Worm (Caenorhabditis elegans) whole organism, L2 larva: ENCODE data around the gene D2096.12.

Source experiments
- C34F6.9 ChIP-seq: fragments of 150-350 bp; optimal IDR thresholded peaks from 2 replicates; lab custom pipeline; 2014; ENCODE audit warnings: missing biosample characterization, missing genetic modification characterization
- F13H6.1 ChIP-seq: sonication (generic microtip); optimal IDR thresholded peaks from 2 replicates; lab custom pipeline; 2016; ENCODE audit warnings: missing genetic modification characterization, missing compliant biosample characterization
- R02D3.7 ChIP-seq: fragments of 150-350 bp; optimal IDR thresholded peaks from 2 replicates; lab custom pipeline; 2014; ENCODE audit warnings: missing biosample characterization, missing genetic modification characterization
- Y55F3AM.14 ChIP-seq: fragments of 200-800 bp; sonication (Bioruptor generic); optimal IDR thresholded peaks from 2 replicates; lab custom pipeline; 2018; ENCODE audit warnings: mild to moderate bottlenecking, missing genetic modification characterization, missing compliant biosample characterization
- ZK546.5 ChIP-seq: sonication (generic microtip); optimal IDR thresholded peaks from 2 replicates; lab custom pipeline; 2017; ENCODE audit warnings: missing biosample characterization, missing genetic modification characterization
- alr-1 ChIP-seq: fragments of 150-350 bp; optimal IDR thresholded peaks from 2 replicates; lab custom pipeline; 2014; ENCODE audit warnings: missing biosample characterization, missing genetic modification characterization
- aly-2 ChIP-seq: fragments of 150-350 bp; optimal IDR thresholded peaks from 2 replicates; lab custom pipeline; 2014; ENCODE audit warnings: missing biosample characterization, missing genetic modification characterization
- ama-1 ChIP-seq: fragments of 150-350 bp; optimal IDR thresholded peaks from 2 replicates; lab custom pipeline; 2018; ENCODE audit warnings: inconsistent platforms
- blmp-1 ChIP-seq: sonication (generic microtip); optimal IDR thresholded peaks from 2 replicates; lab custom pipeline; 2017; ENCODE audit warnings: missing genetic modification characterization, mild to moderate bottlenecking, missing compliant biosample characterization, antibody characterized with exemption, moderate library complexity; ENCODE audit not compliant: insufficient read depth
- ceh-16 ChIP-seq: fragments of 150-350 bp; optimal IDR thresholded peaks from 2 replicates; lab custom pipeline; 2014; ENCODE audit warnings: missing biosample characterization, missing genetic modification characterization
- ceh-82 ChIP-seq: fragments of 150-350 bp; optimal IDR thresholded peaks from 2 replicates; lab custom pipeline; 2014; ENCODE audit warnings: missing biosample characterization, missing genetic modification characterization
- crh-2 ChIP-seq: sonication (generic microtip); optimal IDR thresholded peaks from 2 replicates; lab custom pipeline; 2017; ENCODE audit warnings: missing biosample characterization, missing genetic modification characterization
- elt-1 ChIP-seq: fragments of 150-350 bp; optimal IDR thresholded peaks from 2 replicates; lab custom pipeline; 2014; ENCODE audit warnings: missing biosample characterization, missing genetic modification characterization
- elt-3 ChIP-seq: sonication (generic microtip); optimal IDR thresholded peaks from 2 replicates; lab custom pipeline; 2017; ENCODE audit warnings: missing biosample characterization, missing genetic modification characterization
- fos-1 ChIP-seq: fragments of 150-350 bp; optimal IDR thresholded peaks from 2 replicates; lab custom pipeline; 2014; ENCODE audit warnings: missing biosample characterization, missing genetic modification characterization
- gmeb-1 ChIP-seq: fragments of 150-350 bp; optimal IDR thresholded peaks from 2 replicates; lab custom pipeline; 2014; ENCODE audit warnings: missing biosample characterization, missing genetic modification characterization
- lin-39 ChIP-seq: fragments of 150-350 bp; optimal IDR thresholded peaks from 2 replicates; lab custom pipeline; 2014; ENCODE audit warnings: missing biosample characterization, missing genetic modification reagents, missing genetic modification characterization
- lsy-2 ChIP-seq, 2 experiments: fragments of 150-350 bp in 1 of 2; sonication (generic microtip) in 1 of 2; optimal IDR thresholded peaks; 2 replicates each; lab custom pipeline; 2014 to 2017; ENCODE audit warnings: missing biosample characterization in 2 of 2, missing genetic modification characterization in 2 of 2
- mab-5 ChIP-seq: fragments of 150-350 bp; optimal IDR thresholded peaks from 2 replicates; lab custom pipeline; 2014; ENCODE audit warnings: missing biosample characterization, missing genetic modification characterization
- mdl-1 ChIP-seq, 2 experiments: fragments of 150-350 bp in 1 of 2; sonication (generic microtip) in 1 of 2; optimal IDR thresholded peaks; 2 replicates each; lab custom pipeline; 2017; ENCODE audit warnings: missing biosample characterization in 2 of 2, missing genetic modification characterization in 2 of 2
- nhr-10 ChIP-seq: sonication (generic microtip); optimal IDR thresholded peaks from 2 replicates; lab custom pipeline; 2017; ENCODE audit warnings: missing biosample characterization, missing genetic modification characterization
- nhr-12 ChIP-seq: fragments of 150-350 bp; optimal IDR thresholded peaks from 2 replicates; lab custom pipeline; 2014; ENCODE audit warnings: missing biosample characterization, missing genetic modification characterization
- nhr-129 ChIP-seq: fragments of 150-350 bp; optimal IDR thresholded peaks from 2 replicates; lab custom pipeline; 2014; ENCODE audit warnings: missing biosample characterization, missing genetic modification characterization
- nhr-21 ChIP-seq: fragments of 150-350 bp; optimal IDR thresholded peaks from 2 replicates; lab custom pipeline; 2014; ENCODE audit warnings: missing biosample characterization, missing genetic modification characterization
- nhr-23 ChIP-seq: fragments of 150-350 bp; optimal IDR thresholded peaks from 2 replicates; lab custom pipeline; 2014; ENCODE audit warnings: missing biosample characterization, missing genetic modification reagents, missing genetic modification characterization
- nhr-25 ChIP-seq: fragments of 150-350 bp; sonication (generic microtip); optimal IDR thresholded peaks from 3 replicates; lab custom pipeline; 2014; ENCODE audit warnings: missing biosample characterization, missing genetic modification characterization
- nhr-6 ChIP-seq: fragments of 150-350 bp; optimal IDR thresholded peaks from 2 replicates; lab custom pipeline; 2014; ENCODE audit warnings: missing biosample characterization, missing genetic modification characterization
- peb-1 ChIP-seq: fragments of 150-350 bp; optimal IDR thresholded peaks from 2 replicates; lab custom pipeline; 2014; ENCODE audit warnings: missing biosample characterization, missing genetic modification characterization
- sem-4 ChIP-seq: fragments of 150-350 bp; optimal IDR thresholded peaks from 2 replicates; lab custom pipeline; 2014; ENCODE audit warnings: missing biosample characterization, missing genetic modification reagents, missing genetic modification characterization
- sma-3 ChIP-seq: sonication (generic microtip); optimal IDR thresholded peaks from 2 replicates; lab custom pipeline; 2016; ENCODE audit warnings: missing genetic modification reagents, missing genetic modification characterization, missing compliant biosample characterization
- sma-9 ChIP-seq, 2 experiments: fragments of 150-350 bp in 1 of 2; sonication (generic microtip) in 1 of 2; optimal IDR thresholded peaks; 2 replicates each; lab custom pipeline; 2014 to 2016; ENCODE audit warnings: missing genetic modification characterization in 2 of 2, mild to moderate bottlenecking in 1 of 2, missing biosample characterization in 1 of 2, missing compliant biosample characterization in 1 of 2, missing genetic modification reagents in 1 of 2, moderate library complexity in 1 of 2
- unc-62 ChIP-seq: fragments of 150-350 bp; optimal IDR thresholded peaks from 2 replicates; lab custom pipeline; 2014; ENCODE audit warnings: missing biosample characterization, missing genetic modification reagents, missing genetic modification characterization
- zag-1 ChIP-seq: fragments of 150-350 bp; optimal IDR thresholded peaks from 2 replicates; lab custom pipeline; 2014; ENCODE audit warnings: missing biosample characterization, missing genetic modification characterization
- ztf-1 ChIP-seq: fragments of 200-800 bp; sonication (Bioruptor generic); conservative IDR thresholded peaks from 2 replicates; pipeline ENCODE4 v1.3.6; 2022; ENCODE audit warnings: missing genetic modification characterization, missing compliant biosample characterization
- ztf-11 ChIP-seq: sonication (generic microtip); optimal IDR thresholded peaks from 2 replicates; lab custom pipeline; 2017; ENCODE audit warnings: missing biosample characterization, missing genetic modification characterization

The D2096.12 gene

ce11 chrIV:8379278-8379677, 16.0 kb downstream of the D2096.12 start, which contains the start of gene nap-1 (continued):
- peak; percentile 90 for TF ChIP-seq R02D3.7 (tag; lab: Kevin White, UChicago)
- no peak for TF ChIP-seq ztf-1
- TF ChIP-seq unc-62 (GFP tag; lab: Kevin White, UChicago) = no peak
- peak; percentile 19 for TF ChIP-seq ceh-82
- TF ChIP-seq mdl-1 (tag; optimal IDR thresholded peaks at IDR 0.05; lab: Kevin White, UChicago) = peak in 1 of 2 experiments; percentile 11
- no peak for TF ChIP-seq nhr-23 (tag; lab: Kevin White, UChicago)
- TF ChIP-seq F13H6.1 (tag; lab: Kevin White, UChicago) = peak; percentile 46
- no peak for TF ChIP-seq ceh-16 (tag; lab: Kevin White, UChicago)
- TF ChIP-seq sma-9 (GFP tag; optimal IDR thresholded peaks at IDR 0.05; lab: Kevin White, UChicago) = peak; percentile 71
- no peak for TF ChIP-seq sma-9 (tag; optimal IDR thresholded peaks at IDR 0.05; lab: Kevin White, UChicago)
- peak; percentile 53 for TF ChIP-seq mab-5 (tag; lab: Kevin White, UChicago)
- TF ChIP-seq nhr-129 (tag; lab: Kevin White, UChicago) = peak; percentile 87
- TF ChIP-seq zag-1 (tag; lab: Kevin White, UChicago) = no peak
- no peak for TF ChIP-seq lin-39 (tag; lab: Kevin White, UChicago)
- no peak for TF ChIP-seq alr-1 (tag; lab: Kevin White, UChicago)
- TF ChIP-seq nhr-25 (tag; lab: Kevin White, UChicago) = peak; percentile 73
- TF ChIP-seq ztf-11 (tag; lab: Kevin White, UChicago) = no peak
- TF ChIP-seq ama-1 (lab: Kevin White, UChicago) = no peak
- no peak for TF ChIP-seq peb-1 (tag; lab: Kevin White, UChicago)
- TF ChIP-seq sem-4 (tag; lab: Kevin White, UChicago) = peak; percentile 0
- TF ChIP-seq elt-3 (tag; lab: Kevin White, UChicago) = no peak

ce11 chrIV:8379683-8380082, 16.4 kb downstream of the D2096.12 start, which contains the start of gene praf-3:
TSS of gene praf-3 (plus strand) at chrIV:8379983.
- no peak for TF ChIP-seq nhr-6 (tag; lab: Kevin White, UChicago)
- no peak for TF ChIP-seq ztf-1
- no peak for TF ChIP-seq peb-1 (tag; lab: Kevin White, UChicago)
- TF ChIP-seq unc-62 (GFP tag; lab: Kevin White, UChicago) = no peak
- TF ChIP-seq crh-2 (tag; lab: Kevin White, UChicago) = no peak
- TF ChIP-seq sma-3 (GFP tag; lab: Kevin White, UChicago) = no peak
- no peak for TF ChIP-seq mab-5 (tag; lab: Kevin White, UChicago)
- TF ChIP-seq nhr-10 (tag; lab: Kevin White, UChicago) = no peak
- TF ChIP-seq Y55F3AM.14 (GFP tag; lab: Kevin White, UChicago) = no peak
- TF ChIP-seq lsy-2 (tag; optimal IDR thresholded peaks at IDR 0.05; lab: Kevin White, UChicago) = no peak
- TF ChIP-seq R02D3.7 (tag; lab: Kevin White, UChicago) = no peak
- no peak for TF ChIP-seq F13H6.1 (tag; lab: Kevin White, UChicago)
- TF ChIP-seq gmeb-1 (tag; lab: Kevin White, UChicago) = no peak
- TF ChIP-seq elt-1 = no peak
- no peak for TF ChIP-seq ztf-11 (tag; lab: Kevin White, UChicago)
- TF ChIP-seq nhr-21 (tag; lab: Kevin White, UChicago) = no peak
- no peak for TF ChIP-seq aly-2
- TF ChIP-seq ZK546.5 (tag; lab: Kevin White, UChicago) = no peak
- no peak for TF ChIP-seq blmp-1 (tag; lab: Kevin White, UChicago)
- TF ChIP-seq C34F6.9 (tag; lab: Kevin White, UChicago) = no peak
- TF ChIP-seq, all 48 proteins: peak for 0

DNA sequence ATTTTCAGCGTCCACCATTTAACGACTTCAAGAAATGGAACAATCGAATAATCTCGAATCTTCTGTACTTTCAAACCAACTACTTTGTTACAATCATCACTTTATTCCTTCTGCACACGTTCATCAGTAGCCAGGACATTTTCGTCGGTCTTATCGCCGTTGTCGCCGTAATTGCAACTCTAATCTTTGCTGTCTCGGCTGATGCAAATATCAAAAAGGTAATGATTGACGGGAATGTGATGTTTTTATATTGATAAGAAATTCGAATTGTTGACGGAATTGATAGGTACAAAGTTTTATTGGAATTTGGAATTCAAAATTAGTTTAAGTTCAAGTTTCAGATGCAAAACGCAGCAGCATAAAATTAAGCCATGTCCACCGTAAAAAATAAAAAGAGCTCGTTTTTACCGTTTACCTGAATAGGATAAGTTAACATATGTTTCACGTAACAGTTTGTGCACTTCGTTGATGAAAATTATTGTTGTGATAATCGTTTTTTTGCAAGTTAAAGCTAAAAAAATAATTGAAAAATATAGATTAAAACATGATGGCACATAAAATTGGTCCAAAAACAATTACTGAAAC, 17.1 kb downstream of the D2096.12 start:
- TF ChIP-seq crh-2 (tag; lab: Kevin White, UChicago) = peak; percentile 44
- TF ChIP-seq fos-1 (tag; lab: Kevin White, UChicago) = peak; percentile 78
- peak; percentile 40 for TF ChIP-seq sma-9 (GFP tag; optimal IDR thresholded peaks at IDR 0.05; lab: Kevin White, UChicago)
- no peak for TF ChIP-seq sma-9 (tag; optimal IDR thresholded peaks at IDR 0.05; lab: Kevin White, UChicago)
- TF ChIP-seq elt-1 = no peak
- TF ChIP-seq ztf-11 (tag; lab: Kevin White, UChicago) = no peak

ce11 chrIV:8382695-8383094, 19.4 kb downstream of the D2096.12 start, which contains the start of gene D2096.9:
TSS of gene D2096.9 (minus strand) at chrIV:8382795.
- TF ChIP-seq elt-3 (tag; lab: Kevin White, UChicago) (no peak), nhr-129 (tag; lab: Kevin White, UChicago) (no peak), sem-4 (tag; lab: Kevin White, UChicago) (no peak), nhr-12 (tag; lab: Kevin White, UChicago) (no peak)
